Worm (Caenorhabditis elegans) whole organism, early embryonic: ENCODE measurements around the gene C28H8.2.

Experiments used
- B0310.2 ChIP-seq: sonication (generic microtip); optimal IDR thresholded peaks from 2 replicates; lab custom pipeline; 2016; ENCODE audit warnings: mild to moderate bottlenecking, missing genetic modification characterization, missing compliant biosample characterization
- F13C5.2 ChIP-seq: sonication (generic microtip); optimal IDR thresholded peaks from 2 replicates; lab custom pipeline; 2017; ENCODE audit warnings: mild to moderate bottlenecking, missing genetic modification characterization, inconsistent platforms, missing compliant biosample characterization
- ama-1 ChIP-seq: fragments of 150-350 bp; optimal IDR thresholded peaks from 2 replicates; lab custom pipeline; 2014
- ceh-36 ChIP-seq: sonication (generic microtip); optimal IDR thresholded peaks from 2 replicates; lab custom pipeline; 2016; ENCODE audit warnings: missing genetic modification characterization, inconsistent platforms, missing compliant biosample characterization
- hmbx-1 ChIP-seq: sonication (generic microtip); optimal IDR thresholded peaks from 2 replicates; lab custom pipeline; 2016; ENCODE audit warnings: mild to moderate bottlenecking, missing genetic modification characterization, missing compliant biosample characterization
- sea-1 ChIP-seq: fragments of 200-800 bp; sonication (Bioruptor generic); conservative IDR thresholded peaks from 2 replicates; pipeline ENCODE4 v1.3.6; 2022; ENCODE audit warnings: missing genetic modification characterization, missing compliant biosample characterization
- tra-4 ChIP-seq: sonication (generic microtip); optimal IDR thresholded peaks from 2 replicates; lab custom pipeline; 2017; ENCODE audit warnings: missing genetic modification characterization, missing compliant biosample characterization

ce11 chrIII:5965839-5966463, 45.8 kb downstream of the C28H8.2 start, which contains the start of gene dct-6:
- TF ChIP-seq tra-4 (tag; lab: Kevin White, UChicago) (no peak), sea-1 (GFP tag; lab: Robert Waterston, UW) (no peak), hmbx-1 (tag; lab: Kevin White, UChicago) (no peak), ceh-36 (tag; lab: Kevin White, UChicago) (no peak), ama-1 (lab: Kevin White, UChicago) (no peak), F13C5.2 (tag; lab: Kevin White, UChicago) (no peak), B0310.2 (tag; lab: Kevin White, UChicago) (no peak)
